Fruit fly (Drosophila melanogaster): Measurements from ENCODE around the gene CG33644.

- TF ChIP-seq bigmax (GFP tag; optimal IDR thresholded peaks at IDR 0.05) (no peak), Ravus (GFP tag; IDR thresholded peaks at IDR 0.05) (no peak), Sry-δ (GFP tag; optimal IDR thresholded peaks at IDR 0.05) (no peak), Mrtf (GFP tag; IDR thresholded peaks at IDR 0.05) (no peak), run (tag; optimal IDR thresholded peaks at IDR 0.05) (no peak), CG10462 (GFP tag; optimal IDR thresholded peaks at IDR 0.05) (no peak), CG33213 (GFP tag; optimal IDR thresholded peaks at IDR 0.05) (no peak), CG2712 (tag; optimal IDR thresholded peaks at IDR 0.05) (no peak), ara (GFP tag; IDR thresholded peaks at IDR 0.05) (no peak), CG5953 (GFP tag; IDR thresholded peaks at IDR 0.05) (no peak), lab (GFP tag; optimal IDR thresholded peaks at IDR 0.05) (no peak), CG7786 (GFP tag; optimal IDR thresholded peaks at IDR 0.05) (no peak), her (GFP tag; optimal IDR thresholded peaks at IDR 0.05) (no peak), Dll (GFP tag; IDR thresholded peaks at IDR 0.05; ENCODE audit: partially characterized antibody) (no peak)
Measured at dm6 chr2L:13535678-13536077, 3.8 kb downstream of the CG33644 start, which contains the start of gene CG15638.

All from whole organism, embryonic.